Fruit fly (Drosophila melanogaster): ENCODE measurements around the gene CG13250.

DNA sequence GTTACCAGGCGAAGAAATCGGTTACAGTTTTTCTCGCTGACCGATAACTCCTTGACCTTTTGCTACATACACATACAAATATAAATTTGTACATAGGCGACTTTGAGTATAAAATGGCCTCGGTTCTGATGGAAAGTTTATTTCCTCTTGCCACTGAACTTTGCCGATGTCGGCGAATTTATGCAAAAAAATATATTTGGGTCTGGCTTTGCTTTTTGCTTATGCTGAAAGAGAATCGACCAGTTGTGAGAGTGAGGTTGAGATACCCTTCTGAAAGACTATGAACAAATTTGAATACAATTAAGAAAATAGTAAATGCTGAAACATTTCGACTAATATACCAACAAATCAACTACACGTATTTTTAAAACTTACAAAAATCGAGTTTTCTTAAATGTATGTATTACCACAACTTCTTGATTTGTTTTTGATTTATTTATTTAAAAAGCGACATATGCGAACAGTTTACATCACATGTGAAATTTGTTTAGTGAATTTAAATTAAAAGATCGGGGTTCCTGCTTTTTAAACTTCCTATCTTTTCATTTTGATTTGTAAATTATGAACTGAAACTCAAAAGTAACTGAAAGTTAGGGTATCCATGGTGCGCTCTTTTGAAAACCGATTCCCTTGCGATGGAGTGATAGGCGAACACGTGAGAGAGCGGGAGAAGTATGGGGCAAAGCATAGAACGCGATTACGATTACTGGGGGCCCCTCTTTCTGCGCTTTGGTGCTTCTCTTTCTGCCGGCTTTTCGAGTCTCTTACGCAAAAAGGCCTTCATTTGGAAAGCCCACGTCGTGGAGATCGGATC lies 24.2 kb upstream of the CG13250 start:
- no peak for TF ChIP-seq ovo (GFP tag; optimal IDR thresholded peaks at IDR 0.05)
- TF ChIP-seq pad (GFP tag; optimal IDR thresholded peaks at IDR 0.05): peak; percentile 75
- TF ChIP-seq kay (GFP tag; ENCODE audit: borderline replicate concordance): no peak
- TF ChIP-seq toe (GFP tag; optimal IDR thresholded peaks at IDR 0.05): peak; percentile 45
- peak; percentile 51 for TF ChIP-seq cic (GFP tag; optimal IDR thresholded peaks at IDR 0.05)
- TF ChIP-seq cnc (optimal IDR thresholded peaks at IDR 0.05): no peak
- peak; percentile 69 for TF ChIP-seq CG33017 (tag; optimal IDR thresholded peaks at IDR 0.05)
- TF ChIP-seq CG1620 (GFP tag; optimal IDR thresholded peaks at IDR 0.05): peak; percentile 38
- TF ChIP-seq CG12768 (GFP tag; optimal IDR thresholded peaks at IDR 0.05): peak; percentile 50
- peak; percentile 67 for TF ChIP-seq Hr96 (GFP tag; optimal IDR thresholded peaks at IDR 0.05)
- TF ChIP-seq CG14711 (tag; optimal IDR thresholded peaks at IDR 0.05): peak; percentile 57
- peak; percentile 65 for TF ChIP-seq Mnt (GFP tag; optimal IDR thresholded peaks at IDR 0.05)
- peak; percentile 90 for TF ChIP-seq CG11617 (GFP tag; optimal IDR thresholded peaks at IDR 0.05)
